Worm (Caenorhabditis elegans): Measurements from ENCODE around the gene W05B2.2.

ce11 chrIII:10960387-10960786 is 6.5 kb downstream of the W05B2.2 start:
- TF ChIP-seq Y116A8C.19 (tag; optimal IDR thresholded peaks at IDR 0.05; ENCODE audit: borderline replicate concordance) = no peak
- no peak for TF ChIP-seq pqm-1 (tag; optimal IDR thresholded peaks at IDR 0.05)
- no peak for TF ChIP-seq skn-1 (tag; optimal IDR thresholded peaks at IDR 0.05)
